Worm (Caenorhabditis elegans) whole organism, mixed stage, embryonic: ENCODE data around the gene cul-2.

ENCODE experiments used
- M03D4.4 ChIP-seq: sonication (generic microtip); optimal IDR thresholded peaks from 2 replicates; lab custom pipeline; 2017; ENCODE audit warnings: mild to moderate bottlenecking, missing genetic modification characterization, missing compliant biosample characterization
- bed-3 ChIP-seq: fragments of 200-800 bp; sonication (Bioruptor generic); optimal IDR thresholded peaks from 3 replicates; lab custom pipeline; 2018; ENCODE audit warnings: mild to moderate bottlenecking, missing genetic modification characterization, moderate library complexity, missing compliant biosample characterization
- blmp-1 ChIP-seq: fragments of 150-350 bp; optimal IDR thresholded peaks from 2 replicates; lab custom pipeline; 2014; ENCODE audit warnings: missing biosample characterization, missing genetic modification characterization
- ceh-39 ChIP-seq: fragments of 150-350 bp; optimal IDR thresholded peaks from 2 replicates; lab custom pipeline; 2014; ENCODE audit warnings: missing biosample characterization, missing genetic modification characterization
- ceh-43 ChIP-seq: fragments of 200-800 bp; sonication (Bioruptor generic); optimal IDR thresholded peaks from 2 replicates; lab custom pipeline; 2018; ENCODE audit warnings: mild to moderate bottlenecking, missing genetic modification characterization, moderate library complexity, missing compliant biosample characterization
- ces-1 ChIP-seq: fragments of 150-350 bp; optimal IDR thresholded peaks from 2 replicates; lab custom pipeline; 2014; ENCODE audit warnings: missing biosample characterization, missing genetic modification reagents, missing genetic modification characterization
- drap-1 ChIP-seq: fragments of 200-800 bp; sonication (Bioruptor generic); optimal IDR thresholded peaks from 3 replicates; lab custom pipeline; 2018; ENCODE audit warnings: mild to moderate bottlenecking, missing genetic modification characterization, missing compliant biosample characterization
- elt-1 ChIP-seq: sonication (generic microtip); optimal IDR thresholded peaks from 2 replicates; lab custom pipeline; 2017; ENCODE audit warnings: missing genetic modification characterization, mild to moderate bottlenecking, missing compliant biosample characterization, antibody characterized with exemption, moderate library complexity, borderline replicate concordance; ENCODE audit not compliant: insufficient read depth
- elt-3 ChIP-seq: fragments of 150-350 bp; optimal IDR thresholded peaks from 2 replicates; lab custom pipeline; 2014; ENCODE audit warnings: missing biosample characterization, missing genetic modification characterization
- ham-2 ChIP-seq: fragments of 200-800 bp; sonication (Bioruptor generic); optimal IDR thresholded peaks from 2 replicates; lab custom pipeline; 2018; ENCODE audit warnings: mild to moderate bottlenecking, missing genetic modification characterization, missing compliant biosample characterization
- hlh-1 ChIP-seq: fragments of 150-350 bp; optimal IDR thresholded peaks from 2 replicates; lab custom pipeline; 2014; ENCODE audit warnings: missing biosample characterization, missing genetic modification reagents, missing genetic modification characterization
- lin-13 ChIP-seq: fragments of 150-350 bp; optimal IDR thresholded peaks from 2 replicates; lab custom pipeline; 2014; ENCODE audit warnings: missing biosample characterization, missing genetic modification characterization
- lin-32 ChIP-seq: fragments of 200-800 bp; sonication (Bioruptor generic); optimal IDR thresholded peaks from 2 replicates; lab custom pipeline; 2018; ENCODE audit warnings: mild to moderate bottlenecking, missing genetic modification characterization, missing compliant biosample characterization
- lsy-2 ChIP-seq: fragments of 150-350 bp; optimal IDR thresholded peaks from 2 replicates; lab custom pipeline; 2014; ENCODE audit warnings: missing biosample characterization, missing genetic modification characterization
- mep-1 ChIP-seq: fragments of 150-350 bp; optimal IDR thresholded peaks from 2 replicates; lab custom pipeline; 2017; ENCODE audit warnings: missing biosample characterization, missing genetic modification reagents, missing genetic modification characterization, inconsistent platforms
- mls-2 ChIP-seq: sonication (generic microtip); optimal IDR thresholded peaks from 2 replicates; lab custom pipeline; 2016; ENCODE audit warnings: mild to moderate bottlenecking, missing genetic modification characterization, moderate library complexity, missing compliant biosample characterization
- nhr-12 ChIP-seq: fragments of 150-350 bp; optimal IDR thresholded peaks from 2 replicates; lab custom pipeline; 2014; ENCODE audit warnings: missing biosample characterization, missing genetic modification characterization
- nhr-2 ChIP-seq: fragments of 150-350 bp; optimal IDR thresholded peaks from 2 replicates; lab custom pipeline; 2014; ENCODE audit warnings: missing biosample characterization, missing genetic modification characterization
- nhr-237 ChIP-seq: fragments of 150-350 bp; optimal IDR thresholded peaks from 2 replicates; lab custom pipeline; 2014; ENCODE audit warnings: missing biosample characterization, missing genetic modification characterization
- nhr-28 ChIP-seq: fragments of 150-350 bp; optimal IDR thresholded peaks from 2 replicates; lab custom pipeline; 2014; ENCODE audit warnings: missing biosample characterization, missing genetic modification characterization
- pha-4 ChIP-seq: fragments of 150-350 bp; optimal IDR thresholded peaks from 2 replicates; lab custom pipeline; 2018; ENCODE audit warnings: missing biosample characterization, missing genetic modification reagents, missing genetic modification characterization
- sem-2 ChIP-seq: fragments of 200-800 bp; sonication (Bioruptor generic); optimal IDR thresholded peaks from 2 replicates; lab custom pipeline; 2018; ENCODE audit warnings: mild to moderate bottlenecking, missing genetic modification characterization, missing compliant biosample characterization
- snpc-4 ChIP-seq: fragments of 150-350 bp; optimal IDR thresholded peaks from 2 replicates; lab custom pipeline; 2014; ENCODE audit warnings: missing biosample characterization, missing genetic modification characterization
- sptf-1 ChIP-seq: sonication (generic microtip); optimal IDR thresholded peaks from 2 replicates; lab custom pipeline; 2017; ENCODE audit warnings: mild to moderate bottlenecking, missing genetic modification characterization, moderate library complexity, missing compliant biosample characterization
- tbx-8 ChIP-seq: fragments of 200-800 bp; sonication (Bioruptor generic); optimal IDR thresholded peaks from 2 replicates; lab custom pipeline; 2018; ENCODE audit warnings: mild to moderate bottlenecking, missing genetic modification characterization, moderate library complexity, missing compliant biosample characterization
- unc-39 ChIP-seq: fragments of 150-350 bp; optimal IDR thresholded peaks from 2 replicates; lab custom pipeline; 2014; ENCODE audit warnings: missing biosample characterization, missing genetic modification characterization
- unc-62 ChIP-seq: fragments of 150-350 bp; optimal IDR thresholded peaks from 2 replicates; lab custom pipeline; 2014; ENCODE audit warnings: missing biosample characterization, missing genetic modification reagents, missing genetic modification characterization
- zip-8 ChIP-seq: fragments of 150-350 bp; optimal IDR thresholded peaks from 2 replicates; lab custom pipeline; 2014; ENCODE audit warnings: missing biosample characterization, missing genetic modification characterization
- ztf-11 ChIP-seq: fragments of 150-350 bp; optimal IDR thresholded peaks from 2 replicates; lab custom pipeline; 2014; ENCODE audit warnings: missing biosample characterization, missing genetic modification characterization

cul-2 gene

ce11 chrIII:13648540-13648939 lies 38.5 kb upstream of the cul-2 start:
- TF ChIP-seq sem-2 (GFP tag; lab: Kevin White, UChicago) (no peak), mep-1 (tag; lab: Kevin White, UChicago) (no peak), sptf-1 (tag; lab: Kevin White, UChicago) (no peak), unc-39 (no peak), elt-1 (tag; lab: Kevin White, UChicago) (no peak), M03D4.4 (tag; lab: Kevin White, UChicago) (no peak), nhr-28 (tag; lab: Kevin White, UChicago) (no peak), ceh-43 (no peak)

- TF ChIP-seq bed-3 (GFP tag; lab: Kevin White, UChicago), result no peak
- peak; percentile 7 for TF ChIP-seq lin-32 (GFP tag; lab: Kevin White, UChicago)
- TF ChIP-seq ceh-43, result no peak
- no peak for TF ChIP-seq drap-1 (GFP tag; lab: Kevin White, UChicago)
- peak; percentile 5 for TF ChIP-seq sem-2 (GFP tag; lab: Kevin White, UChicago)
- no peak for TF ChIP-seq nhr-28 (tag; lab: Kevin White, UChicago)
- no peak for TF ChIP-seq mls-2 (tag; lab: Kevin White, UChicago)
These were observed 35.7 kb upstream of the cul-2 start for ce11 chrIII:13651414-13651813.

ce11 chrIII:13652010-13652409 lies 35.1 kb upstream of the cul-2 start:
- no peak for TF ChIP-seq blmp-1 (tag; lab: Kevin White, UChicago)
- no peak for TF ChIP-seq M03D4.4 (tag; lab: Kevin White, UChicago)
- TF ChIP-seq nhr-28 (tag; lab: Kevin White, UChicago), result no peak
- TF ChIP-seq nhr-237 (tag; lab: Kevin White, UChicago), result no peak
- no peak for TF ChIP-seq nhr-2
- no peak for TF ChIP-seq elt-3 (tag; lab: Kevin White, UChicago)

- TF ChIP-seq mls-2 (tag; lab: Kevin White, UChicago), result no peak
- TF ChIP-seq nhr-12 (tag; lab: Kevin White, UChicago), result no peak
- no peak for TF ChIP-seq ztf-11
- TF ChIP-seq sem-2 (GFP tag; lab: Kevin White, UChicago), result no peak
- no peak for TF ChIP-seq nhr-28 (tag; lab: Kevin White, UChicago)
- no peak for TF ChIP-seq hlh-1 (tag; lab: Kevin White, UChicago)
- no peak for TF ChIP-seq lin-13 (tag; lab: Kevin White, UChicago)
- no peak for TF ChIP-seq sptf-1 (tag; lab: Kevin White, UChicago)
- TF ChIP-seq ces-1 (GFP tag; lab: Kevin White, UChicago), result no peak
- no peak for TF ChIP-seq drap-1 (GFP tag; lab: Kevin White, UChicago)
- TF ChIP-seq unc-62 (GFP tag; lab: Kevin White, UChicago), result no peak
- TF ChIP-seq snpc-4 (tag; lab: Kevin White, UChicago), result no peak
- TF ChIP-seq nhr-237 (tag; lab: Kevin White, UChicago), result no peak
- TF ChIP-seq lin-32 (GFP tag; lab: Kevin White, UChicago), result no peak
- TF ChIP-seq ceh-39, result no peak
- TF ChIP-seq, all 35 proteins: peak for 0
These were observed 34.4 kb upstream of the cul-2 start for ce11 chrIII:13652708-13653107.

ce11 chrIII:13654950-13655349 lies 32.1 kb upstream of the cul-2 start:
- peak; percentile 4 for TF ChIP-seq sem-2 (GFP tag; lab: Kevin White, UChicago)
- no peak for TF ChIP-seq tbx-8 (GFP tag; lab: Kevin White, UChicago)

- TF ChIP-seq nhr-12 (tag; lab: Kevin White, UChicago) (no peak), ceh-39 (no peak), mls-2 (tag; lab: Kevin White, UChicago) (no peak), elt-1 (tag; lab: Kevin White, UChicago) (no peak), nhr-28 (tag; lab: Kevin White, UChicago) (no peak), nhr-2 (no peak), zip-8 (tag; lab: Kevin White, UChicago) (no peak), ces-1 (GFP tag; lab: Kevin White, UChicago) (no peak), ceh-43 (no peak), blmp-1 (tag; lab: Kevin White, UChicago) (no peak), ham-2 (GFP tag; lab: Kevin White, UChicago) (no peak), ztf-11 (no peak), lsy-2 (no peak), pha-4 (tag; lab: Kevin White, UChicago) (no peak), drap-1 (GFP tag; lab: Kevin White, UChicago) (no peak)
- TF ChIP-seq, all 35 proteins: peak for 0
These were observed 30.4 kb upstream of the cul-2 start for ce11 chrIII:13656680-13657079.
